Worm (Caenorhabditis elegans) whole organism, L3 larva: ENCODE measurements around the gene gst-30.

Experiments
- aly-2 ChIP-seq: fragments of 150-350 bp; optimal IDR thresholded peaks from 2 replicates; lab custom pipeline; 2014; ENCODE audit warnings: missing biosample characterization, missing genetic modification characterization
- ama-1 ChIP-seq: fragments of 150-350 bp; optimal IDR thresholded peaks from 2 replicates; lab custom pipeline; 2018
- egl-27 ChIP-seq: sonication (generic microtip); optimal IDR thresholded peaks from 4 replicates; lab custom pipeline; 2017; ENCODE audit warnings: missing biosample characterization, missing genetic modification reagents, missing genetic modification characterization
- jun-1 ChIP-seq: fragments of 150-350 bp; optimal IDR thresholded peaks from 2 replicates; lab custom pipeline; 2014; ENCODE audit warnings: missing biosample characterization, missing genetic modification reagents, missing genetic modification characterization
- lin-39 ChIP-seq: fragments of 150-350 bp; optimal IDR thresholded peaks from 2 replicates; lab custom pipeline; 2018; ENCODE audit warnings: missing biosample characterization, missing genetic modification reagents, missing genetic modification characterization
- mdl-1 ChIP-seq: fragments of 150-350 bp; optimal IDR thresholded peaks from 2 replicates; lab custom pipeline; 2014; ENCODE audit warnings: missing biosample characterization, missing genetic modification characterization
- nhr-11 ChIP-seq: fragments of 150-350 bp; optimal IDR thresholded peaks from 2 replicates; lab custom pipeline; 2014; ENCODE audit warnings: missing biosample characterization, missing genetic modification characterization
- nhr-12 ChIP-seq: fragments of 150-350 bp; optimal IDR thresholded peaks from 2 replicates; lab custom pipeline; 2014; ENCODE audit warnings: missing biosample characterization, missing genetic modification characterization
- nhr-76 ChIP-seq: fragments of 150-350 bp; sonication (generic microtip); optimal IDR thresholded peaks from 5 replicates; lab custom pipeline; 2014; ENCODE audit warnings: missing biosample characterization, missing genetic modification characterization
- snpc-4 ChIP-seq: fragments of 150-350 bp; optimal IDR thresholded peaks from 2 replicates; lab custom pipeline; 2014; ENCODE audit warnings: missing biosample characterization, missing genetic modification characterization
- tbx-2 ChIP-seq: sonication (generic microtip); optimal IDR thresholded peaks from 2 replicates; lab custom pipeline; 2016; ENCODE audit warnings: mild to moderate bottlenecking, missing genetic modification characterization, missing compliant biosample characterization
- unc-62 ChIP-seq: fragments of 150-350 bp; sonication (generic microtip); optimal IDR thresholded peaks from 4 replicates; lab custom pipeline; 2014; ENCODE audit warnings: missing biosample characterization, missing genetic modification reagents, missing genetic modification characterization
- ztf-11 ChIP-seq: fragments of 150-350 bp; optimal IDR thresholded peaks from 2 replicates; lab custom pipeline; 2014; ENCODE audit warnings: missing biosample characterization, missing genetic modification characterization
- ztf-4 ChIP-seq: fragments of 150-350 bp; optimal IDR thresholded peaks from 2 replicates; lab custom pipeline; 2014; ENCODE audit warnings: missing biosample characterization, missing genetic modification characterization

ce11 chrII:4885976-4886375 is 48.9 kb downstream of the gst-30 start, which contains the start of gene R05F9.7:
- TF ChIP-seq mdl-1 (tag; lab: Kevin White, UChicago): no peak
- no peak for TF ChIP-seq ztf-4 (tag; lab: Kevin White, UChicago)
- TF ChIP-seq ztf-11 (tag; lab: Kevin White, UChicago): no peak
- TF ChIP-seq nhr-11 (tag; lab: Kevin White, UChicago): no peak
- no peak for TF ChIP-seq unc-62 (GFP tag; lab: Kevin White, UChicago)
- no peak for TF ChIP-seq snpc-4 (tag; lab: Kevin White, UChicago)
- no peak for TF ChIP-seq jun-1
- no peak for TF ChIP-seq aly-2 (tag; lab: Kevin White, UChicago)
- no peak for TF ChIP-seq egl-27
- no peak for TF ChIP-seq nhr-76 (tag; lab: Kevin White, UChicago)
- no peak for TF ChIP-seq nhr-12 (tag; lab: Kevin White, UChicago)
- TF ChIP-seq lin-39 (tag; lab: Kevin White, UChicago): no peak
- no peak for TF ChIP-seq ama-1 (lab: Kevin White, UChicago)
- TF ChIP-seq tbx-2 (tag; lab: Kevin White, UChicago): no peak
